Worm (Caenorhabditis elegans) whole organism, late embryonic: ENCODE results near the gene C01G12.3.

ENCODE experiments used
- K02D7.2 ChIP-seq: sonication (generic microtip); optimal IDR thresholded peaks from 2 replicates; lab custom pipeline; 2017; ENCODE audit warnings: mild to moderate bottlenecking, missing genetic modification characterization, missing compliant biosample characterization
- K09A11.1 ChIP-seq: sonication (generic microtip); optimal IDR thresholded peaks from 2 replicates; lab custom pipeline; 2017; ENCODE audit warnings: antibody characterized with exemption, mild to moderate bottlenecking, missing genetic modification characterization, missing compliant biosample characterization; ENCODE audit not compliant: insufficient read depth
- Y22D7AL.16 ChIP-seq: sonication (generic microtip); optimal IDR thresholded peaks from 2 replicates; lab custom pipeline; 2016; ENCODE audit warnings: missing genetic modification characterization, missing compliant biosample characterization
- ceh-9 ChIP-seq: sonication (generic microtip); optimal IDR thresholded peaks from 2 replicates; lab custom pipeline; 2016; ENCODE audit warnings: mild to moderate bottlenecking, missing genetic modification characterization, inconsistent platforms, missing compliant biosample characterization
- unc-42 ChIP-seq: sonication (generic microtip); optimal IDR thresholded peaks from 2 replicates; lab custom pipeline; 2016; ENCODE audit warnings: missing genotype, missing genetic modification characterization, missing compliant biosample characterization
- zip-5 ChIP-seq: sonication (generic microtip); optimal IDR thresholded peaks from 2 replicates; lab custom pipeline; 2016; ENCODE audit warnings: missing genetic modification characterization, missing compliant biosample characterization

DNA sequence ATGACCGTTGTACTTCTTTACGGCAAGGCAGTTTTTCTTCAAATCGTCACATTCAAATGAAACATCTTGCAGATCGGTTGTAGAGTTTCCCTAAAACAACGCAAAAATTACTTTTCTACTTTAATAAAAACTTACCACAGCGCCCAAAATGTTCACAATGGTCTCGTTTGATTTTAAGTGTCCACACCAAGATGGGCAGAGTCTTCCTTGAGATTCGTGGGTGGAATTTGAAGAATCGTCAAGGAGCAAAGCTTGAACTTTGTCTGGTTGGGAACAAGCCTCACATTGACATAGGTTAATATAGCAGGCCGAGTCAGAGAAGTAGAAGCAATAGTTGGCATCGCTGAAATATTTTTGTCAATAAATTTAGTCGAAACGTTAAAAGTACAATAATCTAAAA lies 22.9 kb upstream of the C01G12.3 start:
- TF ChIP-seq unc-42 (tag; lab: Kevin White, UChicago) (no peak), K02D7.2 (tag; lab: Kevin White, UChicago) (no peak), K09A11.1 (no peak), Y22D7AL.16 (tag; lab: Kevin White, UChicago) (no peak), zip-5 (tag; lab: Kevin White, UChicago) (no peak), ceh-9 (no peak)
